Worm (Caenorhabditis elegans) whole organism, early embryonic: Measurements from ENCODE around the gene F14D7.18.

Source experiments
- ama-1 ChIP-seq: fragments of 150-350 bp; optimal IDR thresholded peaks from 2 replicates; lab custom pipeline; 2014
- ceh-13 ChIP-seq: fragments of 200-800 bp; sonication (Bioruptor generic); optimal IDR thresholded peaks from 2 replicates; lab custom pipeline; 2018; ENCODE audit warnings: mild to moderate bottlenecking, missing genetic modification characterization, missing compliant biosample characterization
- ceh-36 ChIP-seq: sonication (generic microtip); optimal IDR thresholded peaks from 2 replicates; lab custom pipeline; 2016; ENCODE audit warnings: missing genetic modification characterization, inconsistent platforms, missing compliant biosample characterization
- flt-1 ChIP-seq: fragments of 200-800 bp; sonication (Bioruptor generic); IDR thresholded peaks from 2 replicates; pipeline ENCODE4 v1.3.6; 2022; ENCODE audit warnings: missing genetic modification characterization, missing compliant biosample characterization
- hmg-4 ChIP-seq: fragments of 200-800 bp; sonication (Bioruptor generic); optimal IDR thresholded peaks from 2 replicates; lab custom pipeline; 2018; ENCODE audit warnings: mild to moderate bottlenecking, missing genetic modification characterization, missing compliant biosample characterization
- tbx-37 ChIP-seq: fragments of 200-800 bp; sonication (Bioruptor generic); conservative IDR thresholded peaks from 2 replicates; pipeline ENCODE4 v1.3.6; 2022; ENCODE audit warnings: missing genetic modification reagents, missing genetic modification characterization, missing compliant biosample characterization

ce11 chrV:14248025-14248424 is 42.5 kb downstream of the F14D7.18 start, which contains the start of gene K02E11.4:
- TF ChIP-seq tbx-37 (GFP tag; lab: Robert Waterston, UW) (no peak), ceh-36 (tag; lab: Kevin White, UChicago) (no peak), ceh-13 (no peak), ama-1 (lab: Kevin White, UChicago) (no peak), flt-1 (no peak), hmg-4 (GFP tag; lab: Kevin White, UChicago) (no peak)
